Worm (Caenorhabditis elegans) whole organism, L1 larva: Measurements from ENCODE around the gene acs-3.

Experiments used
- C04F5.9 ChIP-seq: sonication (generic microtip); optimal IDR thresholded peaks from 2 replicates; lab custom pipeline; 2016; ENCODE audit warnings: missing genetic modification characterization, missing compliant biosample characterization
- ces-1 ChIP-seq: fragments of 150-350 bp; optimal IDR thresholded peaks from 2 replicates; lab custom pipeline; 2014; ENCODE audit warnings: missing biosample characterization, missing genetic modification reagents, missing genetic modification characterization

DNA sequence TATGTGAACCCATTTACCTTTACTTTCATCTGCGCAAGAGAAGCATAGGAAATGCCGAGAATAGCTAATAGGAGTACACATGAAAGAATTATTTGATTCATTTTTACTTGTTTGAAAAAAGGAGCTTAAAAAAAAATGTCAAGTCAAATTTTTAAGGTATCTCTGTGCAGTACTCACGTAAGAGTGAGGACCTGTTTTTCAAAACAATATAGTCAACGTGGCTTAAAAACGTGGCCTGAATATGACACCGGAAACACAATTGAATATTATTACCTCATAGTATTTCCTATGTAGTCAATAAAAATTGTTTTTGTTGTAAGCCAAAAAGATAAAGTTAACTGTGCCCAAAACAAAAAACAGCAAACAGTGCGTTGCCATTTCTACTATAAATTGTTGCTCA, 49.2 kb upstream of the acs-3 start, which contains the start of gene Y32G9A.12:
- TF ChIP-seq C04F5.9 (tag; lab: Kevin White, UChicago) = no peak
- no peak for TF ChIP-seq ces-1 (GFP tag; lab: Kevin White, UChicago)
